Worm (Caenorhabditis elegans) whole organism, L4/young adult: ENCODE data around the gene clec-199.

Source experiments
- W03F9.2 ChIP-seq: fragments of 150-350 bp; optimal IDR thresholded peaks from 2 replicates; lab custom pipeline; 2014; ENCODE audit warnings: missing biosample characterization, missing genetic modification characterization
- dao-5 ChIP-seq: sonication (generic microtip); optimal IDR thresholded peaks from 2 replicates; lab custom pipeline; 2016; ENCODE audit warnings: missing genotype, missing genetic modification characterization, moderate library complexity, missing compliant biosample characterization
- him-1 ChIP-seq: sonication (generic microtip); optimal IDR thresholded peaks from 2 replicates; lab custom pipeline; 2016; ENCODE audit warnings: missing genotype, missing genetic modification reagents, missing genetic modification characterization, missing compliant biosample characterization

The clec-199 gene

DNA sequence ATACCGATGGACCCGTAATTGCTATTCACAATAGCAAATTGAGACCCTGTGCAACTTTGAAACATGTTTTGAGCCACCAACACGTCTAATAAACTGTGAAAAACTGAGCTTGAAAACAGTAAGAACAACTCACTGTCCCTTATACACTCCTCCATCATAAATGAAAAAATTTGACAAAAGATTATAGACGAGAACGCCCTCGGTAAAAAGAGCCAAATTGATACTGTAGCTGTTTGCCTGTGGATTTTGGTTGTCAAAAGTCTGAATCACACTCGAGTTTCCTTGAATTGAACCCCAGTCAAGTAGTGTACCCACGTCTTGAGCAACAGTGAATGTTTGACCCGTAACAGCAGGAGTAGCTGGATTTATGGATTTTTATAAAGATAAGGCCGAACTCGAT lies 10.7 kb upstream of the clec-199 start:
- TF ChIP-seq W03F9.2 = no peak
- no peak for TF ChIP-seq him-1
- TF ChIP-seq dao-5 (tag; lab: Kevin White, UChicago) = no peak

DNA sequence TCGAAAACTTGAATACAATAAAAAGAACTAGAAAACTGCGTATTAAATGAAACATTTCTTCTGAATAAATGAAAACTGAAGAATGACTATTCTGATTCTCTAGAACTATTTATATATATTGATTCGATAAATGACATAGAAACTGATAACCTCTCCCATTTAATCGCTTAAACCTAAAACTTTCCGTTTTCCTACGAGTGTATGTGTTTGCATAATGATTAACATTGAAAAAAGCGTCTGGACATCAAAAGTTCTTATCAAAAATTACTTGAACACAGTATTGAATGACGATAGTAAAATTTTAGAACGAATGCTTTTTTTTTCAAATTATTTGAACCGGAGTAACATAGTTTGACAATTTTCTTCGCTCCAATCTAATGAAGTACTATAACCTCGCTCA lies 9.5 kb upstream of the clec-199 start, which contains the start of gene C49C3.9:
TSS of gene C49C3.9 (minus strand) at position 136 of the 400 bp plus-strand sequence.
- TF ChIP-seq W03F9.2 (no peak), him-1 (no peak), dao-5 (tag; lab: Kevin White, UChicago) (no peak)

DNA sequence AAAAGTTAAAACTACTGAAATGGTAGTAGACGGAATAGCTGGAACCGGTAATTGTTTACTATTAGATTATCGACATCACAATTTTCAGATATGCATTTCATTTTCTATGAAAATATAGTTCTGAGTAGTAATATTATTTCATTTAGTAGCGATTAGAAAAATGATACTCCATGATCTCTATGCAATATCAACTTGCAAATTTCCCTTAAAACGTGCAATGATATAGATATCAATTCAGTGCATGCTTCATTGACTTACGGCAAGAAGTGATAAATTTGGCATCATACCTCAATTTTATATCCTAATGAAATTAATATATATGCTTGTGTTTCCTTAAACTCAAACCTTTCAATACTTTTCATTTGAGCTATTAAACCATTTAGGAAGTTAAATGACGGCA lies 9.0 kb upstream of the clec-199 start, which contains the start of gene C49C3.21:
TSS of gene C49C3.21 (plus strand) at position 301 of the 400 bp plus-strand sequence.
- TF ChIP-seq him-1 (no peak), W03F9.2 (no peak), dao-5 (tag; lab: Kevin White, UChicago) (no peak)

DNA sequence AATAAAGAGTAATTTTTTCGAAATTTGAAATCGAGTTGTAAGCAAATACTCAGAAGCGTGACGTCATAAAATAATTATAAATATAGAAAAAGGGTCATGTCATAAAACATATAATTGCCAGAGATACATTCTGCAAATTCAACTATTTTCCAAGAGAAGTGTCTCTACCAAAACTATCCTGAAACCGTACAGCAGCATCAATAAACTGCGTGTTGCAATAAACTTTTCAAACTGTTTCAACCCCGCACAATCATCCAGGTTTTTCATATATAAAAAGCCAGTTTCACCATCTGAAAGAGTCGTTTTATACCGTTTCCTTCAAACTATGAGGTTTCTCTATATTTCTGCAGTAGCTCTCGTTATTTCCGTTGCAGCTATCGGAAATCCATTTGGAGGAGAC lies 8.2 kb upstream of the clec-199 start, which contains the start of gene C49C3.11:
TSS of gene C49C3.11 (plus strand) at position 301 of the 400 bp plus-strand sequence.
- TF ChIP-seq dao-5 (tag; lab: Kevin White, UChicago) (no peak), him-1 (no peak)

DNA sequence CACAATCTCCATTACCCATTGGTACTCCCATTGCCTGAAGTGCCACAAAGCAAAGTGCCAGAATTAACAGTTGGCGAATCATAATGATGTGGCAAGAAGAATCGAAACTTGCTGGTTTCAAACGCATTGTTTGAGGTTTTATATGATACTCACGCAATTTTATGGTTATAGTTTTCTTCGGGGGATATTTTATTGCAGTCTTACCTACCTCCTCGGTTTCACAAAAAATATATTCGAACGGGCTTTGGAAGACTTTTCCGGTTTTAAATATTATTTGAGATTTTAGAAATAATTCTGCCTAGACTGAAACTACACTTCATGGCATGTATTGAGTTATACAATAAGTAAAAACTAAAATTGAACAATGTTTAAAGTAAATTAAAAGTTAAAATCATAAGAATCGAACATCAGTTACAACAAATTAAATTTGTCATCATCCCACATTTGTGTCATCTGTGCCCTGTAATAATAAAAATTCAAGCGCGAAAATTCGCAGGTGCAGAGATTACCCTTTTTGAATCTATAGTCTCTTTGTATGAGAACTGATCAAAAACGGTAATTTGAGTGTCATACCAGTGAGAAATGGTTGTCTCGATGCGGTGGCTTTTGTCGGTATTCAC lies 5.0 kb upstream of the clec-199 start, which contains the start of the genes clec-197 and clec-198:
TSS of gene clec-197 (minus strand) at position 101 of the 620 bp plus-strand sequence.
TSS of gene clec-198 (plus strand) at position 570 of the 620 bp plus-strand sequence.
- TF ChIP-seq him-1 (no peak), dao-5 (tag; lab: Kevin White, UChicago) (no peak), W03F9.2 (no peak)

DNA sequence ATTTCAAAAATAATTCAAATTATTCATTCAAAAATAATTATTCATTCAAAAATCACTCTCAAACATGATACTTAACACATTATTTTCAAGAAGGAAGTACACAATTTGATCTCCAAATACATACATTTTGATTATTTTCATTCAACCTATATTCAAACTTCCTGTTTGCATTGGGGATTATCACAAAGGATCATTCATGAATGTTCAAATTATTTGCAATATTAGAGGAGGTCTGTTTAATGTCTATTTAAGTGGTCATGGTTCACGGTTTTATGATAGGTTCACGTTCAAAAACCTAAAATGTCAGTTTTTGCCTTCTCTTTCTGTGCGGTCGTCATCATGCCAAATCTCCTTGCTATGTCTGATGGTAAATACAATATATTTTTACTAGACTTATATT lies 9.5 kb downstream of the clec-199 start, which contains the start of gene clec-202:
TSS of gene clec-202 (plus strand) at position 301 of the 400 bp plus-strand sequence.
- TF ChIP-seq him-1 (no peak), W03F9.2 (no peak), dao-5 (tag; lab: Kevin White, UChicago) (no peak)

DNA sequence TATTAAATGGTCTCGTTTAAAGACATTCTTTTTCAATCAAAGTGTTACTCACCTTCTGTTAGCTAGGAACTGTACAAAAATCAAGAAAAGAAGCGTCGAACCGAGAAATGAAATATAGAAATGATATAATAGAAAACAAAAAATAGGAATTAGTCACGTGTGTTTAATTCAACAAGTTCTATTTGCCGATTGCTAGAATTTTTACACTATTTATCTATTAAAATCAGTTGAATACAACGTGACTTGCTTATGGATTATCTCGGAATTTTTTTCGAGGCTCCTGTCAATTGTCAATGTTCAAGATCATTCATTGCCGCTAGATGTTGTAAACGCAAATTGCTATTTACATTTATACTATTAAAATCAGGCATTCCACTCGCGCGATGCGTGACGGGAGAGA lies 15.6 kb downstream of the clec-199 start, which contains the start of gene zipt-17:
TSS of gene zipt-17 (minus strand) at position 101 of the 400 bp plus-strand sequence.
- TF ChIP-seq him-1 (no peak), dao-5 (tag; lab: Kevin White, UChicago) (no peak), W03F9.2 (no peak)

DNA sequence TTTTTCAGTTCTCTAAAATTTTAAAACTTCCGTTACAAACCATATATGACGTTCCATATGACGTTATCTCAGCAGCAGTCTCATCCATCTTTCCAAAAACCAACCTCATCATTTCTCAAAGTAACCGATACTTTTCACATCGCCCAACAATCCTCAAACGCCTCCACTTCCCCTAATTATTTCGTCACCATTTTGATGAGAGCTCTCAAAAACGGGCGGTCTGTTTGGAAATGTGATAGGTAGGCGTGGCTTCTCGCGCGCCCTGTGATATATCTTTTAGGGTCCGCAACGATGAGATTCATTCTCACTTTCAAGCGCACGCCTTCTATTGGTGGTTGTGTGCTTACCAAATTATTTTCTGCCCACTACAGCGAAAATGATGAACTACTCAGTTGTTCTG lies 16.6 kb downstream of the clec-199 start, which contains the start of gene trh-1:
TSS of gene trh-1 (plus strand) at position 301 of the 400 bp plus-strand sequence.
- TF ChIP-seq him-1 (no peak), W03F9.2 (no peak), dao-5 (tag; lab: Kevin White, UChicago) (no peak)

DNA sequence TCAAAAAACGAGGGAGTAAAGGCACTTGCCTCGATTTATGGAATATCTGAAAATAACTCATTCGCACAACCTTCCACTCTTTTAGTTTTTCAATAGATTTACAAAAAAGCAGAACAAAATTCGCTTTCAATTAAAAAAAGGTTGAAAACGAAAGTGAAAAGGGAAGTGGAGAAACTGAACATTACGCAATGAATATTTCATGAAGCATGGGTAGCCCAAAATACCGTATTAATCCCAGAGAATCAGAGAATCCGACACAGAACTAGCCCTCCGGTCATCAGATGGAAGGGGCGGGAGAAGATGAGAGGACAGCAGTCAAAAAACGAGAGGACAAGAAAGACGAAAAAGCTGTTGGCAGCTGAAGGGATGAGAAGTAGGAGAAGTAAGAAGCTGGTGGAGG lies 19.8 kb downstream of the clec-199 start, which contains the start of gene C30H6.5:
TSS of gene C30H6.5 (plus strand) at position 301 of the 400 bp plus-strand sequence.
- TF ChIP-seq W03F9.2 = no peak
- TF ChIP-seq him-1 = no peak

DNA sequence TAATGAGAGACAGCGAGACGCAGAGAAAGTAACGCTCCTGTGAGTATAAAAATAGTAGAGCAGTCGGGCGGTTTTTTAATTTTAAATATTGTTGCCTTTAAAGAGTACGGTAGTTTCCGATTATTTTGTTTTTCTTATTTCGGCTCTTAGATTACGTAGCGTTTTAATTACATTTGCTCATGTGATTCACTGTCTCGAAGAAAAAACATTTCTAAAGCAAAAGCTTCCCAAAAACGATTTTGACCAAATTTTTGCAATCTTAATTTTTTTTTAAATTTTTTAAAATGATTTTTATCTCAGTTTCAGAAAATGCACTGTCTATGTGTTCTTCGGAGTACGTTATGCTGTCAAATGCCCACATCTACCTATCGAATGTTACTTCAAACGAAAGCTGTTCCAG lies 24.4 kb downstream of the clec-199 start, which contains the start of gene haf-1:
TSS of gene haf-1 (plus strand) at position 301 of the 400 bp plus-strand sequence.
- no peak for TF ChIP-seq him-1
- no peak for TF ChIP-seq dao-5 (tag; lab: Kevin White, UChicago)
- TF ChIP-seq W03F9.2 = no peak

DNA sequence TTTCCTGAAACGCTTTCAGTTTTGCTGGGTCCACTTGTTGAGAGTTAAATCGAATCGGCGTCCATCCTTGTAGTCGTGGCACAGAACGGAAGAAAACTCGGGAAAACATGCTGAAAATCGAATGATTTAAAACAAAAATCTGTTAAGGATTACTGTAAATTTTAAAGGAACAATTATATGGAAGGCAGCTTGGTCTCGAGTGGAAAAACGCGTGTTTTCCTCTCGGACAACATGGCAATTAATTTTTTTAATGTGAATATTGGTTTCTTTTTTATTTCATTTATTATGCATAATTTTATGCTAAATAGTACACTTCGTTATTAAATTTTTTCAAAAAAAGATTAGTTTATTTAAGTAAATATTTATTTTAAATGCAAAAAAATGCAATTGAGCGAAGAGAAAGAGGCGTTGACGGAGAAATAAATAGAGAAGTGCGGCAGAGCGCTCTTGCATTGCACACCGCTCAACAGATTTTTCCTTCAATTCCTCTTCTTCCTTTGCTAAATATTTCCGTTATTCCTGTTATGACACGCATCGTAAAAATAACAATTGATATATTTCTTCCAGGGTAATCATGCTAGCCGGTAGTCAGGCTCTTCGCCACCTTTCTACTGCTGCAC lies 28.5 kb downstream of the clec-199 start, which contains the start of the genes C30H6.9 and dlat-2:
TSS of gene C30H6.9 (minus strand) at position 110 of the 620 bp plus-strand sequence.
TSS of gene dlat-2 (plus strand) at position 566 of the 620 bp plus-strand sequence.
- TF ChIP-seq him-1 (no peak), W03F9.2 (peak; percentile 76)

DNA sequence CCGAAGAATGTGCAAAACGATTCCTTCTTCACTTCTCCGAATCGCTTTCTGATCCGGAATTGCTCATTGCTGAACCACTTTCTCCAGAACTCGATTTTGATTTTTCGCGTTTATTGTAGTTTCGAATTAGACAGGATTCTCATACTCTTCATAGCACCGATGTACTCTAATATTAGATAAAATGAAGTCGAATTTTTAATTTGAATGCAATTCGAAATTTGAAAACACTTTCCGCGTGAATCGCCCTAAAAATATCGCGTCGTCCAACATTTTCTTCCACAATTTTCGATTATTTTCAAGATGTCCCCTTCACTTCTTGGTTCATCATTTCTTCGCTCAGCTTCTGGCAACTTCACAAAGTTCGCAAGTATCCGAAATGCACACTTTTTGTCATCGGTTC lies 30.3 kb downstream of the clec-199 start, which contains the start of gene C30H6.8:
TSS of gene C30H6.8 (plus strand) at position 301 of the 400 bp plus-strand sequence.
- no peak for TF ChIP-seq W03F9.2
- no peak for TF ChIP-seq him-1
- no peak for TF ChIP-seq dao-5 (tag; lab: Kevin White, UChicago)

DNA sequence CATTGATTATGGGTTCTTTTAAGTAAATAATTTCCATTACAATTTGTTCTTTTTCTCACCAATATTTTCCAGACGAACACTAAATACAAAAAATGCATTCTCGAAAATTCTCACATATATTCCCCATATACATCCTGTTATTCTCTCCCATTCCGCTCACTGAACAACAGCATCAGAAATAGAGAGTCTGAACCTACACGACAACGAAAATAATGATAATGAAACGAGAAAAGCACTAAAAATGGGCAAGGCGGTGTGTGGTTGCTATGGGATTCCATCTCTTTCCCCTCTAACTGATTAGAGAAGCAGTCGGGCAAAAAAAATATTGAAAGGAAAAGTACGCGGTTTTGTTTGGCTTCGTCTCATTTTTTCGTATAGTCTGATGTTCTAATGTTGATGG lies 31.4 kb downstream of the clec-199 start, which contains the start of gene C30H6.12:
TSS of gene C30H6.12 (plus strand) at position 301 of the 400 bp plus-strand sequence.
- TF ChIP-seq dao-5 (tag; lab: Kevin White, UChicago) (no peak), him-1 (no peak), W03F9.2 (no peak)

DNA sequence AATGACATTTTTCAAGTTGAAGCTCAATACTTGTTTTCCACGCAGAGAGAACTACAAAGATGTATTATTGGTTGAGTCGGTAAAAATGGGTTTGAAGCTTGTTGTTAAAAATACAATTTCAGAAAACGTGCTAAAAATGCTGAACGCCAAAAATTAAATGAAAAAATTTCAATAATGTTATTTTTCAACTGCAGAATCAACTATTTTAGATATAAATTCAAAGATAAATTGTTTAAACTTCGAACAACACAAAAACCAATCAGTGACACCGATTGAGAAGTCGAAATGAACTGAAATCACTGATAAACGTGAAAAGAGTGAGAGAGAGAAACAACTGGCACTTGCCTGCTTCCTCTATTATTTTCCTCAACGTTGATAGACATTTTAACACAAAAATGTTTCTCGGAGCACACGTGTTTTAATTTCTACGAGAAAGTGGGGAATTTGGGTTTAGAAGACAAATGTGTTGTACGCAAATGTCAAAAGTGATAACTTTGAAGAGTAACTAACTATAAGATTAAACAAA lies 35.8 kb downstream of the clec-199 start, which contains the start of gene T02D1.8:
TSS of gene T02D1.8 (minus strand) at position 51 of the 526 bp plus-strand sequence.
- no peak for TF ChIP-seq dao-5 (tag; lab: Kevin White, UChicago)
- no peak for TF ChIP-seq W03F9.2
- TF ChIP-seq him-1 = no peak
